Worm (Caenorhabditis elegans) whole organism, L1 larva: ENCODE results near the gene daf-12.
A peak's percentile ranks its signal among the peaks of the same experiment; 100 is the strongest.

ENCODE experiments used
- C16A3.4 ChIP-seq: fragments of 150-350 bp; optimal IDR thresholded peaks from 2 replicates; lab custom pipeline; 2014; ENCODE audit warnings: missing biosample characterization, missing genetic modification characterization
- ama-1 ChIP-seq: fragments of 150-350 bp; optimal IDR thresholded peaks from 2 replicates; lab custom pipeline; 2014
- blmp-1 ChIP-seq: fragments of 150-350 bp; optimal IDR thresholded peaks from 2 replicates; lab custom pipeline; 2014; ENCODE audit warnings: missing biosample characterization, missing genetic modification characterization
- ceh-8 ChIP-seq: fragments of 200-800 bp; sonication (Bioruptor generic); optimal IDR thresholded peaks from 2 replicates; lab custom pipeline; 2018; ENCODE audit warnings: mild to moderate bottlenecking, missing genetic modification characterization, moderate library complexity, missing compliant biosample characterization
- ceh-82 ChIP-seq, 3 experiments: fragments of 150-350 bp in 1 of 3; sonication (generic microtip) in 2 of 3; optimal IDR thresholded peaks; 2 replicates each; lab custom pipeline; 2014 to 2017; ENCODE audit warnings: missing biosample characterization in 3 of 3, missing genetic modification characterization in 3 of 3
- ceh-88 ChIP-seq: fragments of 200-800 bp; sonication (Bioruptor generic); IDR thresholded peaks from 2 replicates; pipeline ENCODE4 v1.3.6; 2022; ENCODE audit warnings: missing genetic modification characterization, missing compliant biosample characterization
- ceh-90 ChIP-seq: sonication (generic microtip); optimal IDR thresholded peaks from 2 replicates; lab custom pipeline; 2016; ENCODE audit warnings: missing genetic modification characterization, missing compliant biosample characterization
- dsc-1 ChIP-seq: sonication (generic microtip); optimal IDR thresholded peaks from 2 replicates; lab custom pipeline; 2016; ENCODE audit warnings: mild to moderate bottlenecking, missing genetic modification characterization, missing compliant biosample characterization
- efl-1 ChIP-seq, 4 experiments: fragments of 150-350 bp; optimal IDR thresholded peaks in 3 of 4; peaks in 1 of 4; 1 replicate in 1 of 4; 2 replicates in 3 of 4; lab custom pipeline; 2014; ENCODE audit warnings: missing biosample characterization in 2 of 4, missing genetic modification characterization in 2 of 4, missing genetic modification reagents in 2 of 4
- efl-3 ChIP-seq: fragments of 200-800 bp; sonication (Bioruptor generic); optimal IDR thresholded peaks from 2 replicates; lab custom pipeline; 2018; ENCODE audit warnings: mild to moderate bottlenecking, missing genetic modification characterization, missing compliant biosample characterization
- egl-13 ChIP-seq: sonication (generic microtip); optimal IDR thresholded peaks from 2 replicates; lab custom pipeline; 2016; ENCODE audit warnings: missing genotype, missing genetic modification reagents, missing genetic modification characterization, missing compliant biosample characterization
- egl-27 ChIP-seq, 2 experiments: fragments of 150-350 bp in 1 of 2; sonication (generic microtip); optimal IDR thresholded peaks; 3 replicates each; lab custom pipeline; 2017 to 2018; ENCODE audit warnings: missing biosample characterization in 2 of 2, missing genetic modification characterization in 2 of 2, missing genetic modification reagents in 2 of 2
- elt-2 ChIP-seq: sonication (generic microtip); optimal IDR thresholded peaks from 2 replicates; lab custom pipeline; 2016; ENCODE audit warnings: missing genetic modification characterization, mild to moderate bottlenecking, inconsistent platforms, missing compliant biosample characterization, missing genetic modification reagents
- ets-5 ChIP-seq: fragments of 200-800 bp; sonication (Bioruptor generic); IDR thresholded peaks from 2 replicates; pipeline ENCODE4 v1.3.6; 2022; ENCODE audit warnings: missing genetic modification characterization, missing compliant biosample characterization
- fkh-10 ChIP-seq: sonication (generic microtip); optimal IDR thresholded peaks from 2 replicates; lab custom pipeline; 2017; ENCODE audit warnings: missing biosample characterization, missing genetic modification reagents, missing genetic modification characterization
- fkh-8 ChIP-seq: sonication (generic microtip); optimal IDR thresholded peaks from 2 replicates; lab custom pipeline; 2016; ENCODE audit warnings: mild to moderate bottlenecking, missing genetic modification characterization, missing compliant biosample characterization
- fos-1 ChIP-seq: fragments of 150-350 bp; optimal IDR thresholded peaks from 2 replicates; lab custom pipeline; 2014; ENCODE audit warnings: missing biosample characterization, missing genetic modification characterization
- hlh-17 ChIP-seq: fragments of 200-800 bp; sonication (Bioruptor generic); optimal IDR thresholded peaks from 2 replicates; lab custom pipeline; 2018; ENCODE audit warnings: missing genetic modification characterization, mild to moderate bottlenecking, missing compliant biosample characterization, moderate library complexity, borderline replicate concordance
- hpl-2 ChIP-seq: fragments of 150-350 bp; optimal IDR thresholded peaks from 2 replicates; lab custom pipeline; 2014; ENCODE audit warnings: missing biosample characterization, missing genetic modification reagents, missing genetic modification characterization
- irx-1 ChIP-seq: sonication (generic microtip); optimal IDR thresholded peaks from 2 replicates; lab custom pipeline; 2016; ENCODE audit warnings: missing genetic modification characterization, missing compliant biosample characterization
- isw-1 ChIP-seq: fragments of 200-800 bp; sonication (Bioruptor generic); IDR thresholded peaks from 2 replicates; pipeline ENCODE4 v1.3.6; 2022; ENCODE audit warnings: missing genetic modification characterization, missing compliant biosample characterization
- lin-13 ChIP-seq: fragments of 150-350 bp; optimal IDR thresholded peaks from 2 replicates; lab custom pipeline; 2014; ENCODE audit warnings: missing biosample characterization, missing genetic modification reagents, missing genetic modification characterization
- lin-14 ChIP-seq: fragments of 200-800 bp; sonication (Bioruptor generic); optimal IDR thresholded peaks from 2 replicates; lab custom pipeline; 2018; ENCODE audit warnings: mild to moderate bottlenecking, missing genetic modification characterization, moderate library complexity, missing compliant biosample characterization
- lin-15B ChIP-seq: fragments of 150-350 bp; sonication (generic microtip); optimal IDR thresholded peaks from 3 replicates; lab custom pipeline; 2014; ENCODE audit warnings: missing biosample characterization, missing genetic modification characterization
- lin-35 ChIP-seq, 2 experiments: fragments of 150-350 bp; optimal IDR thresholded peaks; 2 replicates each; lab custom pipeline; 2014; ENCODE audit warnings: missing biosample characterization in 2 of 2, missing genetic modification characterization in 2 of 2, missing genetic modification reagents in 2 of 2
- lsy-2 ChIP-seq, 2 experiments: fragments of 150-350 bp; optimal IDR thresholded peaks; 2 replicates each; lab custom pipeline; 2014; ENCODE audit warnings: missing biosample characterization in 2 of 2, missing genetic modification characterization in 2 of 2
- mab-9 ChIP-seq: fragments of 200-800 bp; sonication (Bioruptor generic); IDR thresholded peaks from 2 replicates; pipeline ENCODE4 v1.3.6; 2022; ENCODE audit warnings: missing genetic modification reagents, missing genetic modification characterization, missing compliant biosample characterization
- mdl-1 ChIP-seq, 2 experiments: fragments of 150-350 bp; optimal IDR thresholded peaks; 2 replicates each; lab custom pipeline; 2014 to 2017; ENCODE audit warnings: missing biosample characterization in 2 of 2, missing genetic modification characterization in 2 of 2, inconsistent platforms in 1 of 2
- mep-1 ChIP-seq: fragments of 150-350 bp; optimal IDR thresholded peaks from 2 replicates; lab custom pipeline; 2014; ENCODE audit warnings: missing biosample characterization, missing genetic modification characterization
- nhr-11 ChIP-seq: fragments of 150-350 bp; optimal IDR thresholded peaks from 2 replicates; lab custom pipeline; 2014; ENCODE audit warnings: missing biosample characterization, missing genetic modification characterization
- nhr-12 ChIP-seq: sonication (generic microtip); optimal IDR thresholded peaks from 2 replicates; lab custom pipeline; 2017; ENCODE audit warnings: missing biosample characterization, missing genetic modification characterization
- nhr-19 ChIP-seq: fragments of 200-800 bp; sonication (Bioruptor generic); conservative IDR thresholded peaks from 2 replicates; pipeline ENCODE4 v1.3.6; 2022; ENCODE audit warnings: missing genetic modification characterization, missing compliant biosample characterization
- nhr-20 ChIP-seq: sonication (generic microtip); optimal IDR thresholded peaks from 2 replicates; lab custom pipeline; 2016; ENCODE audit warnings: mild to moderate bottlenecking, missing genetic modification characterization, missing compliant biosample characterization
- nhr-237 ChIP-seq: fragments of 150-350 bp; optimal IDR thresholded peaks from 2 replicates; lab custom pipeline; 2014; ENCODE audit warnings: missing biosample characterization, missing genetic modification characterization
- nhr-28 ChIP-seq: fragments of 150-350 bp; optimal IDR thresholded peaks from 2 replicates; lab custom pipeline; 2014; ENCODE audit warnings: missing biosample characterization, missing genetic modification characterization
- nhr-71 ChIP-seq: sonication (generic microtip); optimal IDR thresholded peaks from 2 replicates; lab custom pipeline; 2016; ENCODE audit warnings: mild to moderate bottlenecking, missing genetic modification characterization, moderate library complexity, missing compliant biosample characterization
- nhr-84 ChIP-seq: sonication (generic microtip); optimal IDR thresholded peaks from 2 replicates; lab custom pipeline; 2017; ENCODE audit warnings: missing biosample characterization, missing genetic modification characterization
- nhr-85 ChIP-seq: sonication (generic microtip); peaks from one replicate; lab custom pipeline; 2016; ENCODE audit warnings: missing genetic modification characterization, inconsistent platforms, missing compliant biosample characterization
- pag-3 ChIP-seq: sonication (generic microtip); optimal IDR thresholded peaks from 2 replicates; lab custom pipeline; 2017; ENCODE audit warnings: missing genetic modification characterization, mild to moderate bottlenecking, missing compliant biosample characterization, antibody characterized with exemption, borderline replicate concordance; ENCODE audit not compliant: insufficient read depth
- pax-3 ChIP-seq: fragments of 200-800 bp; sonication (Bioruptor generic); optimal IDR thresholded peaks from 2 replicates; lab custom pipeline; 2018; ENCODE audit warnings: mild to moderate bottlenecking, missing genetic modification characterization, moderate library complexity, missing compliant biosample characterization
- rnt-1 ChIP-seq: sonication (generic microtip); optimal IDR thresholded peaks from 2 replicates; lab custom pipeline; 2016; ENCODE audit warnings: mild to moderate bottlenecking, missing genetic modification characterization, moderate library complexity, missing compliant biosample characterization
- skn-1 ChIP-seq: fragments of 150-350 bp; optimal IDR thresholded peaks from 2 replicates; lab custom pipeline; 2014; ENCODE audit warnings: missing biosample characterization, missing genetic modification characterization
- snpc-4 ChIP-seq: fragments of 150-350 bp; optimal IDR thresholded peaks from 2 replicates; lab custom pipeline; 2014; ENCODE audit warnings: missing biosample characterization, missing genetic modification characterization
- snu-23 ChIP-seq: sonication (generic microtip); optimal IDR thresholded peaks from 2 replicates; lab custom pipeline; 2016; ENCODE audit warnings: missing genetic modification characterization, missing compliant biosample characterization
- swsn-7 ChIP-seq: sonication (generic microtip); optimal IDR thresholded peaks from 2 replicates; lab custom pipeline; 2016; ENCODE audit warnings: missing genetic modification characterization, missing compliant biosample characterization
- tbx-2 ChIP-seq: sonication (generic microtip); optimal IDR thresholded peaks from 2 replicates; lab custom pipeline; 2016; ENCODE audit warnings: missing genetic modification characterization, missing compliant biosample characterization
- unc-30 ChIP-seq: sonication (generic microtip); optimal IDR thresholded peaks from 2 replicates; lab custom pipeline; 2017; ENCODE audit warnings: missing biosample characterization, missing genetic modification characterization
- unc-62 ChIP-seq: fragments of 150-350 bp; optimal IDR thresholded peaks from 2 replicates; lab custom pipeline; 2014; ENCODE audit warnings: missing biosample characterization, missing genetic modification reagents, missing genetic modification characterization
- unc-86 ChIP-seq: sonication (generic microtip); optimal IDR thresholded peaks from 2 replicates; lab custom pipeline; 2016; ENCODE audit warnings: missing genetic modification characterization, missing compliant biosample characterization
- vab-15 ChIP-seq: sonication (generic microtip); optimal IDR thresholded peaks from 2 replicates; lab custom pipeline; 2017; ENCODE audit warnings: missing genotype, mild to moderate bottlenecking, missing genetic modification characterization, missing compliant biosample characterization
- ztf-11 ChIP-seq, 2 experiments: sonication (generic microtip); optimal IDR thresholded peaks; 2 replicates each; lab custom pipeline; 2016 to 2017; ENCODE audit warnings: missing genetic modification characterization in 2 of 2, missing biosample characterization in 1 of 2, missing compliant biosample characterization in 1 of 2
- ztf-4 ChIP-seq: fragments of 150-350 bp; optimal IDR thresholded peaks from 2 replicates; lab custom pipeline; 2014; ENCODE audit warnings: missing biosample characterization, missing genetic modification characterization

Gene daf-12

DNA sequence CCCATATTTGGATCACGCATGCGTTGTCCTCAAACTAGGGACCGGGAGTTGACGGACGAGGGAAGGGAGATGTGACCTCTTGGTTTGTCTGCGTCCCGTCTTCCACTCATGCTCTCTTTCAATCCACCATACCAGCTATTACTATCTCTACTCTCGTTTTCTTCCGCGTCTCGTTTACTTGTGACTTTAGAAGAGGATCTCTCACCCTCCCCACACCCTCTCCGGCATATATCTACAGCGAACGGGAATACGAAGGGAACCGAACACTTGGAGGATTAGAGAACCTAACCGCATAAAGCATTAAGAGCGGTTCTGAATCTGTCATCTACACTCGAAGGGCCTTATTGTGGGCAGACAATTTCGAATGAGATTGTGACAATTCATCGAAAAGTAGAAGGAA is 12.6 kb upstream of the daf-12 start (continued):
- TF ChIP-seq elt-2 (no peak), isw-1 (GFP tag; lab: Robert Waterston, UW) (no peak), egl-27 (tag; optimal IDR thresholded peaks at IDR 0.05; lab: Kevin White, UChicago) (no peak), pax-3 (tag; lab: Kevin White, UChicago) (no peak), ceh-8 (GFP tag; lab: Kevin White, UChicago) (no peak), hpl-2 (no peak), lin-15B (tag; lab: Kevin White, UChicago) (no peak), egl-13 (no peak), efl-3 (no peak), unc-30 (tag; lab: Kevin White, UChicago) (no peak), blmp-1 (peak; percentile 1), ets-5 (no peak), nhr-19 (no peak), nhr-28 (tag; lab: Kevin White, UChicago) (no peak), unc-62 (GFP tag; lab: Kevin White, UChicago) (no peak), irx-1 (tag; lab: Kevin White, UChicago) (peak; percentile 8), snu-23 (GFP tag; lab: Kevin White, UChicago) (no peak), snpc-4 (no peak), mab-9 (GFP tag; lab: Robert Waterston, UW) (no peak), ceh-88 (no peak), nhr-85 (tag; lab: Kevin White, UChicago) (no peak), nhr-11 (no peak), hlh-17 (no peak), ztf-11 (tag; optimal IDR thresholded peaks at IDR 0.05; lab: Kevin White, UChicago) (no peak), ztf-4 (tag; lab: Kevin White, UChicago) (no peak)
- TF ChIP-seq, all 84 proteins: peak for 6

DNA sequence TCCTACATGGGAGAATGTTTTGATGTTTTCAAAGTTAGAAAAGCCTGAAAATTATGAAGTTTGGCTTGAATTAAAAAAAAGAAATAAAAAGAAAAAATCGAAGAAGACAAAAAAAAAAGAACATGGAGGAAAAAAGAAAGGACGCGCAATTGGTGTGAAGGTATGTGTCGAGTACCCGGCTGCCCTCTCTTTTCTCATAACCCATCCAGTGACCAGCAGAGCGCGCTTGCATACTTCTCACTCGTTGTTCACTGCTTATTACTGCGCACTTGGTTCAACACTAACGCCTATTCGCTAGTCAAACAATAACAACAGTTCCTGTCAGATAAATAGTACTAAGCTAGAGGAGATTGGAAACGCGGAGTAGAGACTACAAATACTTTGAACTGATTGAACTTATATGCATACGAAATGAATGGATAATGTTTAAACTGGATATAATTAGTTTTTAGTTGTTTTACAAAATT is 11.5 kb upstream of the daf-12 start, which contains the start of gene abl-1:
TSS of gene abl-1 (minus strand) at position 51 of the 467 bp plus-strand sequence.
- TF ChIP-seq nhr-28 (tag; lab: Kevin White, UChicago) (no peak), nhr-20 (peak; percentile 26), mep-1 (tag; lab: Kevin White, UChicago) (peak; percentile 18), swsn-7 (tag; lab: Kevin White, UChicago) (peak; percentile 22), isw-1 (GFP tag; lab: Robert Waterston, UW) (no peak), unc-62 (GFP tag; lab: Kevin White, UChicago) (no peak), unc-86 (tag; lab: Kevin White, UChicago) (no peak), fkh-8 (no peak), fkh-10 (GFP tag; lab: Kevin White, UChicago) (no peak), nhr-19 (no peak), ama-1 (lab: Kevin White, UChicago) (no peak), vab-15 (tag; lab: Kevin White, UChicago) (no peak), fos-1 (tag; lab: Kevin White, UChicago) (no peak), nhr-71 (tag; lab: Kevin White, UChicago) (peak; percentile 11), rnt-1 (tag; lab: Kevin White, UChicago) (peak; percentile 17), nhr-84 (tag; lab: Kevin White, UChicago) (no peak), efl-1 (optimal IDR thresholded peaks at IDR 0.05; lab: Kevin White, UChicago) (no peak), efl-1 (GFP tag; optimal IDR thresholded peaks at IDR 0.05 in 1 of 2; lab: Kevin White, UChicago) (no peak), nhr-237 (tag; lab: Kevin White, UChicago) (no peak), mdl-1 (tag; optimal IDR thresholded peaks at IDR 0.05; lab: Kevin White, UChicago) (peak in 1 of 2 experiments; percentile 12), ceh-82 (tag; optimal IDR thresholded peaks at IDR 0.05; lab: Kevin White, UChicago) (no peak), pag-3 (tag; lab: Kevin White, UChicago) (no peak), dsc-1 (tag; lab: Kevin White, UChicago) (no peak), lin-14 (GFP tag; lab: Kevin White, UChicago) (peak; percentile 64), blmp-1 (peak; percentile 44), lin-13 (GFP tag; lab: Kevin White, UChicago) (no peak), nhr-12 (tag; lab: Kevin White, UChicago) (no peak), nhr-11 (no peak), nhr-85 (tag; lab: Kevin White, UChicago) (peak; percentile 8), skn-1 (peak; percentile 38), lin-35 (GFP tag; optimal IDR thresholded peaks at IDR 0.05; lab: Kevin White, UChicago) (peak in 1 of 2 experiments; percentile 27), snu-23 (GFP tag; lab: Kevin White, UChicago) (peak; percentile 26), ceh-8 (GFP tag; lab: Kevin White, UChicago) (no peak), ceh-90 (no peak), C16A3.4 (peak; percentile 1), tbx-2 (tag; lab: Kevin White, UChicago) (no peak), lsy-2 (tag; optimal IDR thresholded peaks at IDR 0.05; lab: Kevin White, UChicago) (peak in 1 of 2 experiments; percentile 32)
